Worm (Caenorhabditis elegans): ENCODE measurements around the gene Y54G2A.44.

The Y54G2A.44 gene

DNA sequence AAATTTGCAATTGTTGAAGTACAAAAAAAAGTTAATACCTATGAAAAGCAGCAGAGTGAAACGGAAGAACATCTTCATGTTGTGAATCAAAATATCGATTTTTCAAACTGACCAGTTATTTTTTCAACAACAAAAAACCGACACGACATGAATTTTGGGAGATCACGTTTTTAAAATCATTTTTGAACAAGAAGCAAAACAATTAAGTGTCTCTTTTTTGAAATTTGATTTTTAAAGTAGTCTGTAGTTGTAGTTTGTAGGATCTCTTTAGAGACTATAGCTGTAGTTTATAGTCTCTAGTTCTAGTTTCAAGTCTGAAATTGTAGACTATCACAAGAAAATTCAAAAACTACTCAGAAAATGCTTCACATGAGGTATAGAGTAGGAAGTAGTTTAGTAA is 42.2 kb downstream of the Y54G2A.44 start, which contains the start of gene Y54G2A.15:
Gene Y54G2A.15, minus strand, starts transcription at position 101 of the 400 bp plus-strand sequence.
- TF ChIP-seq nhr-85 (tag) (no peak), snu-23 (GFP tag; optimal IDR thresholded peaks at IDR 0.05) (no peak), dpl-1 (GFP tag; optimal IDR thresholded peaks at IDR 0.05) (no peak), nhr-237 (tag; optimal IDR thresholded peaks at IDR 0.05) (no peak), aha-1 (tag; optimal IDR thresholded peaks at IDR 0.05) (no peak)

DNA sequence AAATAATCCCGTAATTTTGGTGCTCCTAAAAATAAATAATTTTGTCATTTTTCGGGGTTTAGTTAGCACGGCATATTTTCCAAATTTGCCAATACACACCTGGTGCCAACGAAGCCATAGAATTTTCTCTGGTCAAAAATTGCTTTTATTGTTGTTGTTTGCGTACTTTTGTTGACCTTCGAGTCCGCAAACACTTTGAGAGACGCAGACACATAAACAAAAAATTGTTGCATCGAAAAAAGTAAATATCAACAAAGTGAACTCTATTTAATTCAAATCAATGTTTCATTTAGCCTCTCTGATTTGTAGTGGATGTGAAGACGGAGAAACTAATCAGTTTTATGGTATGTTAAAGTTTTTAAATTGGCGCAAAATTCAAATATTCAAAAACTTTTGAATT is 44.6 kb downstream of the Y54G2A.44 start, which contains the start of gene Y54G2A.40:
Gene Y54G2A.40, plus strand, starts transcription at position 213 of the 400 bp plus-strand sequence.
- no peak for TF ChIP-seq sox-4 (tag; optimal IDR thresholded peaks at IDR 0.05)
- no peak for TF ChIP-seq C04F5.9 (tag; optimal IDR thresholded peaks at IDR 0.05)
- peak; percentile 29 to 56 for TF ChIP-seq lin-35 (GFP tag; optimal IDR thresholded peaks at IDR 0.05)
- TF ChIP-seq pqm-1 (tag; optimal IDR thresholded peaks at IDR 0.05): no peak
- TF ChIP-seq fkh-8 (tag; optimal IDR thresholded peaks at IDR 0.05): no peak
- TF ChIP-seq lsy-2 (tag; optimal IDR thresholded peaks at IDR 0.05): peak; percentile 32 to 64
- TF ChIP-seq mep-1 (tag; optimal IDR thresholded peaks at IDR 0.05): peak; percentile 8
- TF ChIP-seq grh-1 (GFP tag; IDR thresholded peaks at IDR 0.05): no peak
- peak; percentile 3 to 70 (median 38) for TF ChIP-seq dpl-1 (GFP tag; optimal IDR thresholded peaks at IDR 0.05)
- TF ChIP-seq lin-13 (GFP tag; optimal IDR thresholded peaks at IDR 0.05): no peak
- TF ChIP-seq F16B12.6 (tag; optimal IDR thresholded peaks at IDR 0.05): peak; percentile 77
- TF ChIP-seq rnt-1 (tag; optimal IDR thresholded peaks at IDR 0.05): no peak
- no peak for TF ChIP-seq skn-1 (tag; optimal IDR thresholded peaks at IDR 0.05)
- TF ChIP-seq unc-98 (GFP tag; IDR thresholded peaks at IDR 0.05): no peak
- peak; percentile 58 to 68 for TF ChIP-seq efl-1 (optimal IDR thresholded peaks at IDR 0.05)
- TF ChIP-seq efl-1 (GFP tag; optimal IDR thresholded peaks at IDR 0.05 in 1 of 2): peak; percentile 31 to 56
- no peak for TF ChIP-seq nhr-84 (tag; optimal IDR thresholded peaks at IDR 0.05)

DNA sequence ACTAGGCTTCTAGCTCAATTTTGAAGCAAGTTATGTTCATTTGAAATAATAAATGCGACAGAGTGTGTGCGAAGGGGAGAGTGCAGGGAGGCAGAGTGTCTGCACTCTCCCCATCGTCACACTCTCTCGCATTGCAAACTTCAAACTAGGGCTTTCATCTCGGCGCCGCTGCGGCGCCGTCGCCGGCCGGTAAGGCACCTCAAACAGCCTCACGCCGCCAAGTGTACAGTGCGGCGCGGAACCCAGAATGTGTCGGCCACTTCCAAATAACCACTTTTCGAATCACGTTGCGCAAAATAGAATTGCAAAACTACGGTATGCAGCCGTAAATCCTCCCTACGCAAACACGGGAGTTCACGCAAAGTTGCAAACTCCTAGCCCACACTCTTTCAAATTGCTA is 47.6 kb downstream of the Y54G2A.44 start:
- TF ChIP-seq lin-15B (tag; optimal IDR thresholded peaks at IDR 0.05) (no peak), nhr-28 (tag; optimal IDR thresholded peaks at IDR 0.05) (no peak), Y116A8C.19 (tag; optimal IDR thresholded peaks at IDR 0.05; ENCODE audit: borderline replicate concordance) (no peak), ceh-82 (tag; optimal IDR thresholded peaks at IDR 0.05) (no peak), fkh-4 (tag; optimal IDR thresholded peaks at IDR 0.05; ENCODE audit: borderline replicate concordance) (no peak), sox-4 (tag; optimal IDR thresholded peaks at IDR 0.05) (no peak), fos-1 (tag; optimal IDR thresholded peaks at IDR 0.05) (no peak), hlh-17 (GFP tag; optimal IDR thresholded peaks at IDR 0.05; ENCODE audit: borderline replicate concordance) (no peak), jun-1 (tag; optimal IDR thresholded peaks at IDR 0.05) (no peak), ztf-4 (tag; optimal IDR thresholded peaks at IDR 0.05) (no peak), skn-1 (tag; optimal IDR thresholded peaks at IDR 0.05) (no peak), hlh-4 (tag; optimal IDR thresholded peaks at IDR 0.05) (no peak)

DNA sequence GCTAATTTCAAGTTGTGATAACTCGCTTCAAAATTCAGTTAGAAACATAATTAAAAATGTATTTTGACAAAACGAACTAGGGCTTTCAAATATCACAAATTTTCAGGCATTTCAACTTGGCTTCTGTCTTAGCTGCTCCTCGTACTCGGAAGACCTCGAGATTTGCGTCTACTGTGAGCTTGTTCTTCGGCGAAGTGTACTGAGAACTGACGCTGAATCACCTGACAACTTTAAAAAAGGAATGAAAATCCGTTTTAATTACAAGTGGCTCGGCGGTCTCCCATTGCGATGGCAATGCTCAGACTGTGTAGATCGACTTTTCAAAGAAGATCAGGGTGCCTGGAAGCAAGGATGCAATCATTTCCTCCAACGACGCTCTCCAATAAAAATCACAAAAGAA is 48.9 kb downstream of the Y54G2A.44 start, which contains the start of gene clec-85:
Gene clec-85, plus strand, starts transcription at position 301 of the 400 bp plus-strand sequence.
- TF ChIP-seq tlp-1 (tag; optimal IDR thresholded peaks at IDR 0.05): no peak
- TF ChIP-seq pag-3 (tag; optimal IDR thresholded peaks at IDR 0.05; ENCODE audit: borderline replicate concordance, insufficient read depth): no peak
- TF ChIP-seq unc-98 (GFP tag; IDR thresholded peaks at IDR 0.05): no peak
- TF ChIP-seq mab-9 (GFP tag; IDR thresholded peaks at IDR 0.05): no peak
- TF ChIP-seq hpl-2 (GFP tag; optimal IDR thresholded peaks at IDR 0.05): no peak
- no peak for TF ChIP-seq grh-1 (GFP tag; IDR thresholded peaks at IDR 0.05)
- no peak for TF ChIP-seq alr-1 (tag; optimal IDR thresholded peaks at IDR 0.05; ENCODE audit: borderline replicate concordance)
- no peak for TF ChIP-seq nhr-12 (tag; optimal IDR thresholded peaks at IDR 0.05)
- no peak for TF ChIP-seq ztf-4 (tag; optimal IDR thresholded peaks at IDR 0.05)
- no peak for TF ChIP-seq sox-4 (tag; optimal IDR thresholded peaks at IDR 0.05)
